Worm (Caenorhabditis elegans): ENCODE data around the gene T05C1.1.

Gene T05C1.1

DNA sequence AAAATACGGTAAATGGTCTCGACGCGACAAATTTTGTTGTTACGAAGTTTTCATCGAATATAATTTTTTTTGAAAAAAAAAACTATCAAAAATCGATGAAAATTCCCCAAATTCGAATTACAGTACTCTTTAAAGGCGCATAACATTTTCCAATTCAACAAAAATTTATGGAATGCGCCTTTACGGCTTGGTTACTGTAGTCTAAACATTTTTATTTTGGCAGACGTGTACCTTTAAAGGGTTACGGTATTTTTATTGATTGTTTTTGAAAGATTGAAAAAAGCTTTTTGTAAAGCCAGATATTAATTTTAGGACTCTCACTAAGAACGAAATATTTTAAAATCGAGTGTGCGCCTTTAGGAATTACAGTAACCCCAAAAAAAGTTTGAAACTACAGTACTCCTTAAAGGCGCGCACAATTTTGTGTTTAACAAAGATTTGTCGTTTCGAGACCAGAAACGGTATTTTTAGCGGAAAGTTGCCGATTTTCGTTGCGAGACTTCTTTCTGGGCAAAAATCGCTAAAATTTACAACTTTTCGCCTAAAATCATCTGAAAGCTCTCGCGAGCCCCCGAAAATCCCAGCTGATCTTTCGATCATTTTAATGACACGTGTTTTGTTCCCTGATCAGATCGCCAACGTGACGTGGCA lies 4.3 kb upstream of the T05C1.1 start:
- TF ChIP-seq unc-62 (GFP tag; optimal IDR thresholded peaks at IDR 0.05), result no peak

DNA sequence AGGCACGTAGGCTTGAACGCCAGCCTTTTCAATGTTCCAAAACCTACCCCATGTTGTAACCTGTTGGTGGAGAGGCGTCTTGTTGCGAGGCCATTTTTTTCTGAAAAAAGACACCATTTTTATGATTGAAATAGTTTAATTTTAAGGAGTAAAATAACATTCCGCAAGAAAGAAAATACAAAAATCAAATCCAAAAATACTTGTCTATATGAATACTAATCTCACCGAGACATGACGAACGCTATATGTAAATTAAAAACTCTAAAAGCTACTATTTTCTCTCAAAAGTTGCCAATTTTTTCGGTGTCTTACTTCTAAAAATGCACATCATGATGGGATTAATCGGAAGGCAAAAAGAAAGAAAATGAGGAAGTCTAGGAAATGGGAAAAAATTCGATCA lies 3.6 kb downstream of the T05C1.1 start, which contains the start of gene T05C1.2:
T05C1.2 (minus strand) TSS at position 101 of the 400 bp plus-strand sequence.
- TF ChIP-seq unc-62 (GFP tag; optimal IDR thresholded peaks at IDR 0.05), result no peak

DNA sequence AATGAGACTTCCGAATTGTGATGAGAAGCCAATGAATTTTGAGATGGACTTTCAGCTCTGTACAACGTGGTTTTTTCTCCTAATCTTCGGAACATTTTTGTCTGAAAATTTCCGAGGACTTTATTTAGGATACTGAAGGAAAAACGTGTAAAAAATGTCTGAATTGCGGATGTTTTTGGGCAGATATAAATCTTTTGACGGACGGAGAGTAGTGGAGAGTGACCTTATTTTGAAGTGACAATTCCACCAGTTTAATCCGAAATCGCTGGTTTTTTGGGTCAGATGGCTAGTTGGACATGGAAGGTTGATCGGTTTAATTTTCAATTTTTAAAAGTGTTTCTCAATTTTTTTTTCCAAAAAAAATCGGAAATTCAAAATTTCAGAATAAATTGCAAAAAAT lies 10.9 kb downstream of the T05C1.1 start, which contains the start of gene T05C1.3:
T05C1.3 (minus strand) TSS at position 101 of the 400 bp plus-strand sequence.
- no peak for TF ChIP-seq unc-62 (GFP tag; optimal IDR thresholded peaks at IDR 0.05)

DNA sequence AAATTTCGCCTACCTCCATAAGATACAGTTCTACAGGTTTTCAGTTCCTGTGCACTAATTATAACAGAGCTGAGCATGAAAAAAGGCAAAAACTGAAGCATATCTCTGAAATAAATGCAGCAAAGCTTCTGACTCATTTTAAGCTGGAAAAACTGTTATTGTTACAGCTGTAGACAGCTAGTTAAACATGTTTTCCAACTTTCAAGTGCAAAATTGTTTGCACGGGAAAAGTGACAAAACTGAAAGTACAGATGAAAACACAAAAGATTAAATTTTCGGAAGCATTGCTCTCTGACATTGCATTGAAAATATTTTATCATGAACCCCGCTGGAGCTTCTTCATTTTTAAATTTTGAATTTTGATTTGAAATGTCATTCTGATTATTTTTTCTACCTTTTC lies 12.3 kb downstream of the T05C1.1 start, which contains the start of gene T05C1.5:
T05C1.5 (minus strand) TSS at position 101 of the 400 bp plus-strand sequence.
- TF ChIP-seq unc-62 (GFP tag; optimal IDR thresholded peaks at IDR 0.05), result no peak

- TF ChIP-seq unc-62 (GFP tag; optimal IDR thresholded peaks at IDR 0.05), result no peak
Measured at ce11 chrII:4494532-4494931, 16.1 kb downstream of the T05C1.1 start.

DNA sequence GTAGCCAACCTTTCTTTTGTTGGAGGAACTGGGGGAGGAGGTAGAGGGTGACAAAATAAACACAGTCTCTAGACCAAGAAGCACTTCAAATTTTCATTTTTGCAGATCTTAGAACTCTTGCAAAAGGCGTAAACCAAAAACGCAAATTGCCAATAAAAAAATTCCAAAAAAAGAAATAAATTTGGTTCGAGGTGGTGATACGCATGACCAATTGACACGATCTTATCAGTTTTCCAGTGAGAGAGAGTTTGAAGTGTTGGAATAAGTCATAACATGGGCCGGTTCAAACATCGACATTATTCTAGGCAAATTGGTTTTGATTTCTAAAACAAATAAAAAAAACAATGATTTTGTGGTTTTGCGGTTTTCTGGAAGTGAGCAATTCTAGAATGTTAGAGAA lies 17.4 kb downstream of the T05C1.1 start:
- no peak for TF ChIP-seq unc-62 (GFP tag; optimal IDR thresholded peaks at IDR 0.05)

- no peak for TF ChIP-seq unc-62 (GFP tag; optimal IDR thresholded peaks at IDR 0.05)
Measured at ce11 chrII:4505097-4505626, 26.8 kb downstream of the T05C1.1 start, which contains the start of gene camt-1. camt-1 (minus strand) TSS chrII:4505147.

DNA sequence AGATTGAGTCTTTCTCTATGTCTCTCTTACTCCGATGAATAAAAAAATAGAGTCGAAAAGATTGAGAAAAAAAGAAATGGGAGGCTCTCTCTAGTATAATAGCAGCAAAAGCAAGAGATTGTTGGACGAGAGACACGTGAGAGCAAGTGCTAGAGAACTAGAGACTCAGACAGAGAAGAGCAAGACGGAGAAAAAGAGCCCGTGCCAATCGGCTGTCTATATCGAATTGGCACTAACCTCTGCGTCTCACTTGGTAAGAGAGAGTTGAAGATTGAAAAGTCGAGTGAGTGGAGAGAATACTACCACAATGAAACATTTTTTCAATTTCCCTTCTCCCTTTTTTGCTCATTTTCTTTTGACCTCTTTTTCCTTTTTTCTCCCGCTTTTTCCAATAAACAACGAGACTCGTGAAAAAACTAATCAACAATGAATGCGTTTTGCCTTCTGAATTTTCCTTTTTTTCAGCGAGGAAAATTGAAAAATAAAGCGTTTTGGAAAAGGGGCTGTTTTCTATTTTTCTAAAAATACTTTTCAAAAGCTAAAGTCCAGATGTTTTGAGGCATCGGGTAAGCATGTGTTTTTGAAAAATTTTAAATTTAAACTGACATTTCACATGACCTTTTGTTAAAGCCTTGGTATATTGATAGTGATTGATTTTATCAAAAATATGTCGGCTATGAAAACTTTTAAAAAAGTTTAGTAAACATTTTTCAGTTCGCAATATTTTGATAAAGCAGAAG lies 28.3 kb downstream of the T05C1.1 start:
- TF ChIP-seq unc-62 (GFP tag; optimal IDR thresholded peaks at IDR 0.05), result no peak

- TF ChIP-seq unc-62 (GFP tag; optimal IDR thresholded peaks at IDR 0.05), result no peak
Measured at ce11 chrII:4507669-4508068, 29.3 kb downstream of the T05C1.1 start.

ce11 chrII:4510684-4511083 lies 32.3 kb downstream of the T05C1.1 start:
- TF ChIP-seq unc-62 (GFP tag; optimal IDR thresholded peaks at IDR 0.05), result no peak

DNA sequence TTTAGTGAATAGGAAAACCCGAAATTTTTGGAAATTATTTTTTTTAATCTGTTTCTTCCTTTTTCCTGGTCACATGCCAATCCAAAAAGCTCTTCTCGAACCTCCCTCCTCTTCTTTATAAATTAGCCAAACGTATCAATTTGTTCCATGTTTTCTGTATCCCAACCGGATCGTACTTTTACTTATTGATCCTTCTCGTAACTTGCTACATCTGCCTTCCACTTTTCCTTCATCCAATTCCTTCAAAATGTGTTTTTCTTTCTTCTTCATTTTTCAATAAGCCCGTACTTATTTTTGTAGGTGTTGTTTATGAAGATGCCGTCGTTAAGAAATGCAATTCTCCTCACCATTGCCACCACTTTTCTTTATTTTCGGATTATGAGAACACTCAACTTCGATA lies 33.5 kb downstream of the T05C1.1 start, which contains the start of gene cyp-23A1:
cyp-23A1 (plus strand) TSS at position 301 of the 400 bp plus-strand sequence.
- TF ChIP-seq unc-62 (GFP tag; optimal IDR thresholded peaks at IDR 0.05), result no peak

DNA sequence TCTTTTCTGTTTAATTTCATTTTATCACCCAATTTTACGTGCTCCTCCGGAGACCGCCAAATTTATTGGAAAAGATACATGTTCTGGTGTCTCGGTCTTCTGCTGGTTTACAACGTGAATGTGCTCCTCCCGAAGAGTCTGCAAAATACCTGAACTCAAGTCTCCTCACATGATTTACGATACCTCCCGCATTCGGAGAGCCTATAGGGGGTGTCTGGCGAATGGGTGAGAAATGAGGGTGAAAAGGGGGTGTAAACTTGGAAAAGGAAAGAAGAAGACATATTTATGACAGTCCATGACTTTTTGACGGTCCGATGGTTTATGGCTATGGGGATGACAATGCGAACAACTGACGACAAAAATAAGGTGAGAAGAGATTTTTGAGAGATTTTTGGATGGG lies 37.9 kb downstream of the T05C1.1 start:
- TF ChIP-seq unc-62 (GFP tag; optimal IDR thresholded peaks at IDR 0.05), result no peak

- no peak for TF ChIP-seq unc-62 (GFP tag; optimal IDR thresholded peaks at IDR 0.05)
Measured at ce11 chrII:4517254-4517653, 38.9 kb downstream of the T05C1.1 start.

DNA sequence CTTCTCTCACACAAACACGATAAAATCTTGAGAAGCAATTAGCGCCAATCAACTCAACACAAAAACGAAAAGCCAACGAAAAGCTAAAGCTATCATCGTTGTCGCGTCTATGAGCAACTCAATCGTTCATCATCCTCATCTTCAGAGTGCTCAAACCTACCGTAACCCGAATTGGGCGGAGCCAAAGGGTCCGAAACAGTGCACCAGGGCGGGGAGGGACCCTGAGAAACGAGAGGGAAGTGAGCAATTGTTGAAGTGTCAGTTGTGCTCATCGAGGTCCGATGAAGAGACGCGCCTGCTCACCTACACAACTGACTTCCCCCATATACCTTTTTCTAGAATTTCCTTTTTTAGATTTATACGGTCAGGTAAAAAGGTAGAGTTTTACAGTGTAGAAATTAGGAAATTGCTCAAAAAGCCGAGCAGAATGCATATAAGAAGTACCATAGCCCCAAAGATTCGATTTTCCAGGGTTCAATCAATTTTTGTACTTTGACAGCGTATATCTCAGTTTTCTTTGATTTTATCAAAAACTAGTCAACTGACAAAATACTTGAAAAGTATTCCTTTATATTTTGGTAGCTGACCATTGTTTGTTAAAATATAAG lies 40.0 kb downstream of the T05C1.1 start, which contains the start of gene hlh-1:
hlh-1 (plus strand) TSS at position 275 of the 608 bp plus-strand sequence.
- no peak for TF ChIP-seq unc-62 (GFP tag; optimal IDR thresholded peaks at IDR 0.05)

- TF ChIP-seq unc-62 (GFP tag; optimal IDR thresholded peaks at IDR 0.05), result no peak
Measured at ce11 chrII:4519976-4520594, 41.7 kb downstream of the T05C1.1 start.
